Worm (Caenorhabditis elegans): ENCODE results near the gene R05H5.7.

DNA sequence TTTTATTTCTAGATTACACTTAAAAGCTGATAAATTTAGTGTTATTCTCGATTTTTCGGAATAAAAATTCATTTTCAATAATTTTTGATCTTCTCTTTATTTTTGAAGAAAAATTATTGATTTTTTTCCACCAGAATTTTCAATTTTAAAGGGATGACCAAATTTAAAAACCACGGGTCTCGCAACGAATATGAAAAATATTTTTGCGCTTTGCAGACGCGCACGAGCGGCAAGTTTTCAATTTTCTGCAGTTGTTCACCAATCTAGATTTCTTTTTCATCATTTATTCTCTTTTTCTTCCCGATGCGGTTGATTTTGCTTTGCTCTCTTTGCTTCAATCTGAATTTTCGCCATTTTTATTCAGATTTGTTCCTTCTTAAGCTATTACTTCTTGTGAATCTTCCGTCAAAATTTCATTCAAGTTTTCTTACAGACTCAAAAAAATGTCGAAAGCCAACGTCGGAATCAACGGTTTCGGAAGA, 21.4 kb upstream of the R05H5.7 start, which contains the start of gene gpd-4:
- TF ChIP-seq pqm-1 (tag; optimal IDR thresholded peaks at IDR 0.05), result no peak
- TF ChIP-seq tbx-7 (tag; optimal IDR thresholded peaks at IDR 0.05), result no peak
- no peak for TF ChIP-seq gmeb-2 (tag; optimal IDR thresholded peaks at IDR 0.05)
